Fruit fly (Drosophila melanogaster) whole organism, embryonic: Measurements from ENCODE around the gene CG3036.

Experiments
- Atf6 ChIP-seq: fragments of 200-800 bp; sonication (Bioruptor generic); IDR thresholded peaks from 2 replicates; pipeline ENCODE4 v1.3.6; 2022; ENCODE audit warnings: missing biosample characterization, missing genetic modification characterization
- Blimp-1 ChIP-seq: fragments of 200-800 bp; sonication (Bioruptor generic); optimal IDR thresholded peaks from 3 replicates; lab custom pipeline; 2018; ENCODE audit warnings: missing biosample characterization, missing genetic modification characterization, mild to moderate bottlenecking, moderate library complexity, missing genetic modification reagents
- C15 ChIP-seq: fragments of 200-800 bp; sonication (Bioruptor generic); IDR thresholded peaks from 3 replicates; pipeline ENCODE4 v1.3.6; 2022; ENCODE audit warnings: missing biosample characterization, missing genetic modification characterization
- CG11560 ChIP-seq: fragments of 200-800 bp; sonication (Bioruptor generic); IDR thresholded peaks from 3 replicates; pipeline ENCODE4 v1.3.6; 2022; ENCODE audit warnings: missing biosample characterization, missing genetic modification characterization
- CG12219 ChIP-seq: fragments of 200-800 bp; sonication (Bioruptor generic); optimal IDR thresholded peaks from 3 replicates; lab custom pipeline; 2018; ENCODE audit warnings: missing biosample characterization, mild to moderate bottlenecking, missing genetic modification characterization
- CG12391 ChIP-seq: fragments of 200-800 bp; sonication (Bioruptor generic); optimal IDR thresholded peaks from 3 replicates; lab custom pipeline; 2018; ENCODE audit warnings: missing biosample characterization, mild to moderate bottlenecking, missing genetic modification characterization, moderate library complexity
- CG15601 ChIP-seq: fragments of 200-800 bp; sonication (Bioruptor generic); optimal IDR thresholded peaks from 3 replicates; lab custom pipeline; 2019; ENCODE audit warnings: missing biosample characterization, mild to moderate bottlenecking, missing genetic modification characterization, moderate library complexity
- CG16813 ChIP-seq: fragments of 200-800 bp; sonication (Bioruptor generic); IDR thresholded peaks from 3 replicates; pipeline ENCODE4 v1.3.6; 2022; ENCODE audit warnings: missing biosample characterization, missing genetic modification characterization; ENCODE audit not compliant: partially characterized antibody
- CG17186 ChIP-seq: fragments of 200-800 bp; sonication (Bioruptor generic); optimal IDR thresholded peaks from 3 replicates; lab custom pipeline; 2017; ENCODE audit warnings: missing biosample characterization, missing genetic modification reagents, missing genetic modification characterization
- CG1832 ChIP-seq: fragments of 200-800 bp; sonication (Bioruptor generic); optimal IDR thresholded peaks from 2 replicates; lab custom pipeline; 2017; ENCODE audit warnings: missing biosample characterization, mild to moderate bottlenecking, missing genetic modification characterization, inconsistent platforms
- CG31441 ChIP-seq: fragments of 200-800 bp; sonication (Bioruptor generic); IDR thresholded peaks from 2 replicates; pipeline ENCODE4 v1.3.6; 2022; ENCODE audit warnings: missing biosample characterization, missing genetic modification characterization
- CG34376 ChIP-seq: fragments of 200-800 bp; sonication (Bioruptor generic); optimal IDR thresholded peaks from 2 replicates; lab custom pipeline; 2018; ENCODE audit warnings: missing biosample characterization, mild to moderate bottlenecking, missing genetic modification characterization
- CG4404 ChIP-seq: fragments of 200-800 bp; sonication (Bioruptor generic); IDR thresholded peaks from 2 replicates; pipeline ENCODE4 v1.3.6; 2022; ENCODE audit warnings: missing biosample characterization, missing genetic modification characterization
- CG4707 ChIP-seq: fragments of 200-800 bp; sonication (Bioruptor generic); optimal IDR thresholded peaks from 2 replicates; lab custom pipeline; 2018; ENCODE audit warnings: missing biosample characterization, mild to moderate bottlenecking, missing genetic modification characterization, moderate library complexity
- CG6175 ChIP-seq: fragments of 200-800 bp; sonication (Bioruptor generic); IDR thresholded peaks from 3 replicates; pipeline ENCODE4 v1.3.6; 2022; ENCODE audit warnings: missing biosample characterization, missing genetic modification characterization
- CG7745 ChIP-seq: fragments of 200-800 bp; sonication (Bioruptor generic); optimal IDR thresholded peaks from 2 replicates; lab custom pipeline; 2018; ENCODE audit warnings: missing biosample characterization, mild to moderate bottlenecking, missing genetic modification characterization, moderate library complexity
- CoRest ChIP-seq: fragments of 200-800 bp; sonication (Bioruptor generic); optimal IDR thresholded peaks from 3 replicates; lab custom pipeline; 2018; ENCODE audit warnings: missing biosample characterization, mild to moderate bottlenecking, missing genetic modification characterization, moderate library complexity
- D19B ChIP-seq: fragments of 200-800 bp; sonication (Bioruptor generic); optimal IDR thresholded peaks from 2 replicates; lab custom pipeline; 2017; ENCODE audit warnings: missing biosample characterization, mild to moderate bottlenecking, missing genetic modification characterization
- Dip2 ChIP-seq: fragments of 200-800 bp; sonication (Bioruptor generic); IDR thresholded peaks from 2 replicates; pipeline ENCODE4 v1.3.6; 2022; ENCODE audit warnings: missing biosample characterization, missing genetic modification characterization
- Hand ChIP-seq: fragments of 200-800 bp; sonication (Bioruptor generic); optimal IDR thresholded peaks from 2 replicates; lab custom pipeline; 2017; ENCODE audit warnings: mild to moderate bottlenecking, missing biosample characterization, missing genetic modification reagents, missing genetic modification characterization
- Hr78 ChIP-seq, 2 experiments: fragments of 200-800 bp in 1 of 2; fragments of >200 bp in 1 of 2; sonication (Bioruptor generic) in 1 of 2; optimal IDR thresholded peaks; 2 replicates each; lab custom pipeline; 2017 to 2019; ENCODE audit warnings: missing biosample characterization in 2 of 2, missing genetic modification characterization in 2 of 2, mild to moderate bottlenecking in 1 of 2, moderate library complexity in 1 of 2
- Lpt ChIP-seq: fragments of >200 bp; optimal IDR thresholded peaks from 2 replicates; lab custom pipeline; 2018; ENCODE audit warnings: missing biosample characterization, missing genetic modification characterization
- Mrtf ChIP-seq: fragments of 200-800 bp; sonication (Bioruptor generic); IDR thresholded peaks from 3 replicates; pipeline ENCODE4 v1.3.6; 2022; ENCODE audit warnings: missing biosample characterization, missing genetic modification characterization
- NC2β ChIP-seq: fragments of 200-800 bp; sonication (Bioruptor generic); optimal IDR thresholded peaks from 2 replicates; lab custom pipeline; 2016; ENCODE audit warnings: missing biosample characterization, missing genetic modification characterization
- Ptx1 ChIP-seq: fragments of 200-800 bp; sonication (Bioruptor generic); IDR thresholded peaks from 2 replicates; pipeline ENCODE4 v1.3.6; 2022; ENCODE audit warnings: missing biosample characterization, missing genetic modification characterization
- Sox100B ChIP-seq: fragments of 200-800 bp; sonication (Bioruptor generic); optimal IDR thresholded peaks from 3 replicates; lab custom pipeline; 2018; ENCODE audit warnings: missing biosample characterization, mild to moderate bottlenecking, missing genetic modification characterization
- Spps ChIP-seq: fragments of 200-800 bp; sonication (Bioruptor generic); optimal IDR thresholded peaks from 2 replicates; lab custom pipeline; 2018; ENCODE audit warnings: missing biosample characterization, mild to moderate bottlenecking, missing genetic modification characterization
- ac ChIP-seq: fragments of 200-800 bp; sonication (Bioruptor generic); optimal IDR thresholded peaks from 3 replicates; lab custom pipeline; 2017; ENCODE audit warnings: missing biosample characterization, mild to moderate bottlenecking, missing genetic modification characterization
- al ChIP-seq: fragments of 200-800 bp; sonication (Bioruptor generic); IDR thresholded peaks from 2 replicates; pipeline ENCODE4 v1.3.6; 2022; ENCODE audit warnings: missing biosample characterization, missing genetic modification characterization
- ap ChIP-seq: fragments of 200-800 bp; sonication (Bioruptor generic); IDR thresholded peaks from 2 replicates; pipeline ENCODE4 v1.3.6; 2022; ENCODE audit warnings: missing biosample characterization, missing genetic modification characterization
- bowl ChIP-seq: fragments of 200-800 bp; sonication (Bioruptor generic); IDR thresholded peaks from 2 replicates; pipeline ENCODE4 v1.3.6; 2022; ENCODE audit warnings: missing biosample characterization, missing genetic modification characterization
- dan ChIP-seq: fragments of 200-800 bp; sonication (Bioruptor generic); IDR thresholded peaks from 2 replicates; pipeline ENCODE4 v1.3.6; 2022; ENCODE audit warnings: missing biosample characterization, missing genetic modification characterization
- danr ChIP-seq: fragments of 200-800 bp; sonication (Bioruptor generic); IDR thresholded peaks from 2 replicates; pipeline ENCODE4 v1.3.6; 2022; ENCODE audit warnings: missing biosample characterization, missing genetic modification characterization
- dmrt11E ChIP-seq: fragments of 200-800 bp; sonication (Bioruptor generic); optimal IDR thresholded peaks from 3 replicates; lab custom pipeline; 2018; ENCODE audit warnings: missing biosample characterization, mild to moderate bottlenecking, missing genetic modification characterization, moderate library complexity
- ftz-f1 ChIP-seq: fragments of 200-800 bp; sonication (Bioruptor generic); optimal IDR thresholded peaks from 2 replicates; lab custom pipeline; 2016; ENCODE audit warnings: missing biosample characterization, missing genetic modification characterization
- gcm2 ChIP-seq: fragments of 200-800 bp; sonication (Bioruptor generic); optimal IDR thresholded peaks from 2 replicates; lab custom pipeline; 2016; ENCODE audit warnings: missing biosample characterization, missing genetic modification characterization
- gem ChIP-seq: fragments of 200-800 bp; sonication (Bioruptor generic); optimal IDR thresholded peaks from 2 replicates; lab custom pipeline; 2019; ENCODE audit warnings: missing biosample characterization, mild to moderate bottlenecking, missing genetic modification characterization, moderate library complexity
- grau ChIP-seq: fragments of 200-800 bp; optimal IDR thresholded peaks from 3 replicates; lab custom pipeline; 2019; ENCODE audit warnings: missing biosample characterization, mild to moderate bottlenecking, missing genetic modification characterization, moderate library complexity
- jumu ChIP-seq: fragments of 200-800 bp; sonication (Bioruptor generic); optimal IDR thresholded peaks from 3 replicates; lab custom pipeline; 2016; ENCODE audit warnings: missing biosample characterization, missing genetic modification characterization
- kah ChIP-seq: fragments of 200-800 bp; sonication (Bioruptor generic); optimal IDR thresholded peaks from 2 replicates; lab custom pipeline; 2018; ENCODE audit warnings: missing biosample characterization, mild to moderate bottlenecking, missing genetic modification characterization
- kay ChIP-seq: fragments of 200-800 bp; sonication (Bioruptor generic); optimal IDR thresholded peaks from 2 replicates; lab custom pipeline; 2016; ENCODE audit warnings: missing biosample characterization, missing genetic modification characterization
- pfk ChIP-seq: fragments of 200-800 bp; sonication (Bioruptor generic); optimal IDR thresholded peaks from 2 replicates; lab custom pipeline; 2018; ENCODE audit warnings: missing biosample characterization, mild to moderate bottlenecking, missing genetic modification characterization, moderate library complexity
- run ChIP-seq: fragments of 200-800 bp; sonication (Bioruptor generic); optimal IDR thresholded peaks from 3 replicates; lab custom pipeline; 2018; ENCODE audit warnings: missing biosample characterization, mild to moderate bottlenecking, missing genetic modification characterization
- sens-2 ChIP-seq: fragments of 200-800 bp; sonication (Bioruptor generic); IDR thresholded peaks from 2 replicates; pipeline ENCODE4 v1.3.6; 2022; ENCODE audit warnings: missing biosample characterization, missing genetic modification characterization
- sim ChIP-seq: fragments of 200-800 bp; sonication (Bioruptor generic); IDR thresholded peaks from 2 replicates; pipeline ENCODE4 v1.3.6; 2022; ENCODE audit warnings: missing biosample characterization, missing genetic modification characterization
- so ChIP-seq: fragments of 200-800 bp; sonication (Bioruptor generic); IDR thresholded peaks from 3 replicates; pipeline ENCODE4 v1.3.6; 2022; ENCODE audit warnings: missing biosample characterization, missing genetic modification characterization
- tin ChIP-seq: fragments of 200-800 bp; sonication (Bioruptor generic); optimal IDR thresholded peaks from 3 replicates; lab custom pipeline; 2016; ENCODE audit warnings: missing biosample characterization, missing genetic modification characterization
- tll ChIP-seq, 2 experiments: fragments of 200-800 bp in 1 of 2; fragments of >200 bp in 1 of 2; sonication (Bioruptor generic) in 1 of 2; optimal IDR thresholded peaks; 2 replicates each; lab custom pipeline; 2017 to 2019; ENCODE audit warnings: missing biosample characterization in 2 of 2, missing genetic modification characterization in 2 of 2, mild to moderate bottlenecking in 1 of 2, moderate library complexity in 1 of 2
- trem ChIP-seq: fragments of 200-800 bp; optimal IDR thresholded peaks from 3 replicates; lab custom pipeline; 2019; ENCODE audit warnings: missing biosample characterization, mild to moderate bottlenecking, missing genetic modification characterization, moderate library complexity
- wor ChIP-seq: fragments of 200-800 bp; sonication (Bioruptor generic); IDR thresholded peaks from 2 replicates; pipeline ENCODE4 v1.3.6; 2022; ENCODE audit warnings: missing biosample characterization, missing genetic modification characterization

The CG3036 gene

dm6 chr2L:4847191-4847853 is 44.6 kb upstream of the CG3036 start, which contains the start of the genes mxt and CG11927 (continued):
- TF ChIP-seq al (no peak), sim (GFP tag; lab: Robert Waterston, UW) (no peak), CG31441 (GFP tag; lab: Robert Waterston, UW) (no peak), gcm2 (no peak), Atf6 (GFP tag; lab: Robert Waterston, UW) (no peak), C15 (GFP tag; lab: Robert Waterston, UW) (no peak), CG15601 (tag; lab: Kevin White, UChicago) (peak; percentile 10), ap (GFP tag; lab: Robert Waterston, UW) (no peak), Hand (GFP tag; lab: Kevin White, UChicago) (no peak), CG7745 (tag; lab: Kevin White, UChicago) (no peak), tll (GFP tag; optimal IDR thresholded peaks at IDR 0.05; lab: Kevin White, UChicago) (no peak), sens-2 (GFP tag; lab: Robert Waterston, UW) (0 out of 2 replicates have a peak, but pooled peaks have one; percentile 7), jumu (GFP tag; lab: Kevin White, UChicago) (no peak), tin (peak; percentile 69), kah (GFP tag; lab: Kevin White, UChicago) (no peak), wor (GFP tag; lab: Robert Waterston, UW) (no peak), Mrtf (GFP tag; lab: Robert Waterston, UW) (peak; percentile 27; the same call in 1 of the 3 replicates), dan (GFP tag; lab: Robert Waterston, UW) (no peak), CG12391 (tag; lab: Kevin White, UChicago) (peak; percentile 52), run (tag; lab: Kevin White, UChicago) (no peak), kay (GFP tag; lab: Kevin White, UChicago) (peak; percentile 37), CG4707 (GFP tag; lab: Kevin White, UChicago) (no peak), danr (no peak), pfk (GFP tag; lab: Kevin White, UChicago) (no peak), so (GFP tag; lab: Robert Waterston, UW) (no peak), NC2β (GFP tag; lab: Kevin White, UChicago) (no peak), Sox100B (GFP tag; lab: Kevin White, UChicago) (no peak), CG16813 (peak; percentile 88), Hr78 (GFP tag; optimal IDR thresholded peaks at IDR 0.05; lab: Kevin White, UChicago) (no peak), CG4404 (GFP tag; lab: Robert Waterston, UW) (0 out of 2 replicates have a peak, but pooled peaks have one; percentile 9), Lpt (no peak), Ptx1 (peak; percentile 39; the same call in 1 of the 2 replicates), ac (GFP tag; lab: Kevin White, UChicago) (no peak), dmrt11E (tag; lab: Kevin White, UChicago) (peak; percentile 29), bowl (GFP tag; lab: Robert Waterston, UW) (no peak), trem (peak; percentile 10), Blimp-1 (GFP tag; lab: Kevin White, UChicago) (no peak), gem (tag; lab: Kevin White, UChicago) (no peak), CG12219 (GFP tag; lab: Kevin White, UChicago) (no peak), Dip2 (GFP tag; lab: Robert Waterston, UW) (no peak), D19B (GFP tag; lab: Kevin White, UChicago) (no peak), CG6175 (GFP tag; lab: Robert Waterston, UW) (no peak), CG17186 (peak; percentile 72), CG11560 (no peak), CG1832 (GFP tag; lab: Kevin White, UChicago) (no peak), CG34376 (GFP tag; lab: Kevin White, UChicago) (no peak), Spps (tag; lab: Kevin White, UChicago) (no peak), CoRest (tag; lab: Kevin White, UChicago) (peak; percentile 82), grau (peak; percentile 47), ftz-f1 (GFP tag; lab: Kevin White, UChicago) (no peak)
